Fruit fly (Drosophila melanogaster) ovary, adult (tissue): Measurements from ENCODE around the gene Tcs3.

Experiments used
- CG17801 ChIP-seq: fragments of 200-800 bp; optimal IDR thresholded peaks from 2 replicates; lab custom pipeline; 2019; ENCODE audit warnings: missing biosample characterization, mild to moderate bottlenecking, missing genetic modification characterization, moderate library complexity; ENCODE audit not compliant: partially characterized antibody

The Tcs3 gene

DNA sequence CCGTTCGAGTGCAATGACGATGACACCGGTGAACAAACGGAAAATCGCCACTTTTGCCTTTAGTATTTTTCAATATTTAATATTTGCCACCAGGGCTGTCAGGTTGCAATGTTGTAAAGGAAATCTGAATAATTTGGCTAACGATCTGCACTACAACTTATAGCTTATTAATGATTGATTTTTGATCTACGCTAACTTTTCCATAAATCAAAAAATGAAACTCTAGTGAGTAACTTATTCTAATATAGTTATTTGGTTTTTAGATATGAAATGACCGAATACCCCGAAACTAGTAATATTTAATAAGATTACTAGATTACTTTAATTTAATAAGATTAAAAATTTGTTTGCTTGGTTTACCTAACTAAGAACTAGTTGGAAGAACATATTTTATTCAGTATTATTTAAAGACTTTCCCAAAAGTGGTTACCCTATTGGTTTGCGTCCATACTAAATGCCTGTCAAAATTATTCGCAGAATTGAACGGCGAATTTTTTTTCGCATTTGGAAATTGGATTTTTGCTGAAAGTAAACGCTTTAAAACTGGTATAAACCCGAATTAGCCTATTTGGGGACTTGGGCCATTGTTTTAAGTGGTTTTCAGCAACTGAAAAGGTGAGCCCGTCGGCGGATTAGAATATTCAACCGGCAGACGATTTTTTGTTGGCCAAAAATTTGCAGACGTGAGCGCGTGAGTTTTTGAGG lies 34.2 kb downstream of the Tcs3 start, which contains the start of the genes Agpat3 and RAF2:
Agpat3 (minus strand) TSS at position 78 of the 705 bp plus-strand sequence.
RAF2 (plus strand) TSS at position 448 of the 705 bp plus-strand sequence.
- no peak for TF ChIP-seq CG17801 (GFP tag; lab: Kevin White, UChicago)

DNA sequence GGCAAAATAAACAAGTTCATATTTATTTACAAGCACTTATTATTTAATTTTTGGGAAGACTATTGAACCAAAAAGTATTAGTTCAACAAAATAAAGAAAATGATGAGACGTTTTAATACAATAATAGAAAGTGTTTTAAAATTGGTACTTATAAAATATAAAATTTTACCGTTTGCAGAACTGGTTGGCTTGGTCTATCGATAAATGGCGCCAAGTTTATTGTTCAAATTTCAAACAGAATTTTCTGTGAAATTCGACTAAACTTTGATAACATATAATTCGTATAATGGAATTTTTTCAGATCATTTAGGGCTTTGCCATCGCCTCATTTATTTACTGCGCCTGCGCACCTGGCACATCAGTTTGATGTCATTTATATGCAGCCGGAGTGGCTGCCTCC lies 39.0 kb downstream of the Tcs3 start:
- no peak for TF ChIP-seq CG17801 (GFP tag; lab: Kevin White, UChicago)

dm6 chr3L:16391257-16391656 lies 39.5 kb downstream of the Tcs3 start:
- TF ChIP-seq CG17801 (GFP tag; lab: Kevin White, UChicago) = no peak

DNA sequence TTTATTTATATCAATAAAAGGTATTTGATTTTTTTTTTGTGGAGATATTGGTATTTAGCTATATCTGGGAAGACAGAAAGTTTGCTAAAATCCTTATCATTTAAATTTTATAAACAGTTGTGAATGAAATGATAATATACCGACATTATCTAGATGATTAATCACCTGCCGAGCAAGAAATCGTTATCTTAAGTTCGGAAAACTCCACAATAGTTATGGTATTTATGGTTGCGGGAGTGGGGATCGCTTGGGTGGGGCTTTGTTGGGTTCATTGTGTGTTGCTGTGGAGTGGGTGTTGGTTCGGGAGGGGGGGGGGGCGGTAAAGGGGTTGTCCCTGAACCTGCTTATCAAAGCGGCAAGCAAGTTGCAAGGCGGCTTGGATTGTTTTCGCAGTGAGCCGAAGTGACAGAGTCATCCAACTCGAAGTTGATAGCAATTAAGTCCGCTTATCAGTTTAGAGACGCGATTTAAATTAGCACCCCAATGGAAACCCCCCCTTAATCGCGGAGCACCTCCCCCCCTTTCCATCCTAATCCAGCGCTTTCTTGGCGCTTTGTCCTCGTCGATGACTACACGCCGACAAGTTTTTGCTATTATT lies 40.5 kb downstream of the Tcs3 start:
- TF ChIP-seq CG17801 (GFP tag; lab: Kevin White, UChicago) = no peak

DNA sequence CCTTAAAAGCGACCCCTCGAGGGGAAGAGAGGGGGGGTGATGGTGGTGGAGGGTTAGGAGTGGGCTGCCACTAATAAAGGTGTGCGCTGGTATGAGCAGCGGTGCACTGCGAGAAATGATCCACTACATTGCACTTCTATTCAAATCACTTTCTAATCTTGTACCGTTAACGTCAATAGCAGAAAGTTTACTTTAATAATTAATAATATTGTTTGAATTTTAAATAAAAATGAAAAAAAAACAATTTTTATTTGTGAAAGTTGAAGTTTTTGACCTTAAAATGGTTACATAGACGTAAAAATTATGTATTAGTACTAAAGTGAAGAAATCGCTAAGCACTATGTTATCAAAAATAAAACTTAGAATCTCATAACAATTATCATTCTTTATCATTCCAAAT lies 41.1 kb downstream of the Tcs3 start:
- no peak for TF ChIP-seq CG17801 (GFP tag; lab: Kevin White, UChicago)

DNA sequence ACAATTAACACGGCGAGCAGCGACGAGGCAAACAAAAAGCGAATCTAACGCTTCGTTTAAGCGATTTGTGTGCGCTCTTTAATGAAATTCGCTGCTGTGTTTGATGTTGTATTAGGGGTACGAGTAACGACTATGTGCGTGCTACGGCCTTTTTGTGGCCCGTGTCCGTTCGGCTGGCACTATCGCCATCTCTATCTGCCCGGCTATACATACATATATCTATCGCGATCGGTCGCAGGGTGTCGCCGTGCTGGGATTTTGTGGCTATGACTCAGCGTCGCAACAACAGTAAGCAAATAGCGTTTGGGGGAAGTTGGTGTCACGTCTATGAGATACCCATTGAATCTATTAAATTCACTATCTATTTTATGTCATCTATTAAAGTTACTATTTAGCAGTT lies 41.9 kb downstream of the Tcs3 start:
- no peak for TF ChIP-seq CG17801 (GFP tag; lab: Kevin White, UChicago)

- TF ChIP-seq CG17801 (GFP tag; lab: Kevin White, UChicago) = no peak
Measured at dm6 chr3L:16394506-16394905, 42.7 kb downstream of the Tcs3 start, which contains the start of gene Gagr. Gene Gagr (plus strand): TSS chr3L:16394586.

DNA sequence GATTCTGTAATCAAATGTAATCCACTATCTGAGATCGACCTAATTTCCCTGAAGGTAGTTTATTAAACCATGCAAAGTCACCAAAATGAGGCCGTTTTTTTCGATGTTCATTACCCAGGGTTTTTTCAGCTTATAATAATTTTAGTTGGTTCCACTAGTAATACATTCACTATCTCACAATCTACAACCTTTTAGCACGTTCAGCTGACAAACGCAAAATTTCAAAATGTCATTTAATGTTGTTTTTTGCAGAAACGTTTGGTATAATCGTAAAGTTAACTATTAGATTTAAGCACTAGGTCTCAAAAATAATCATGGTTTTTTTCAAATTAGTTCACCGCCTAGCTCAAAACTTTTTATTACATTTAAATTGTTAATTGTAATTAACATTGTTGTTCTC lies 48.4 kb downstream of the Tcs3 start, which contains the start of gene CG44836:
CG44836 (minus strand) TSS at position 101 of the 400 bp plus-strand sequence.
- TF ChIP-seq CG17801 (GFP tag; lab: Kevin White, UChicago) = no peak

DNA sequence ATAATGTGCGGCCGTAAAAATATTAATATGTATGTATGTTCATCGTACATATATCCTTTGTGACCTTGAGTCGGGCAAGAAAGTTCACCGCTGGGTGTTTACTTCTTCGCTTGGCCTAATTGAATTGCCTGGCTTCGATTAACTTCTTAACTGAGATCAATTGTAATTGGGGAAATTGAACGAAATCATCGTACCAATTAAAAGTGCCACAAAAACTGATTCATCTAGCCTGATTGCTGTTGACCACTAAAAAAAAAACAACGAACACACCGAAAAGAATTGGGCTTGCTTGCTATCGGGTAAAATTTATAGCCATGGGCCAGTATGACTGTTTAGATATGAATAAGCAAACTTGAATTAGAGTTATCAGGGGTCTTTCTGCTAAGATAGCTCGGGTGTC lies 50.5 kb downstream of the Tcs3 start:
- no peak for TF ChIP-seq CG17801 (GFP tag; lab: Kevin White, UChicago)
